Worm (Caenorhabditis elegans): ENCODE measurements around the gene T11G6.4.

DNA sequence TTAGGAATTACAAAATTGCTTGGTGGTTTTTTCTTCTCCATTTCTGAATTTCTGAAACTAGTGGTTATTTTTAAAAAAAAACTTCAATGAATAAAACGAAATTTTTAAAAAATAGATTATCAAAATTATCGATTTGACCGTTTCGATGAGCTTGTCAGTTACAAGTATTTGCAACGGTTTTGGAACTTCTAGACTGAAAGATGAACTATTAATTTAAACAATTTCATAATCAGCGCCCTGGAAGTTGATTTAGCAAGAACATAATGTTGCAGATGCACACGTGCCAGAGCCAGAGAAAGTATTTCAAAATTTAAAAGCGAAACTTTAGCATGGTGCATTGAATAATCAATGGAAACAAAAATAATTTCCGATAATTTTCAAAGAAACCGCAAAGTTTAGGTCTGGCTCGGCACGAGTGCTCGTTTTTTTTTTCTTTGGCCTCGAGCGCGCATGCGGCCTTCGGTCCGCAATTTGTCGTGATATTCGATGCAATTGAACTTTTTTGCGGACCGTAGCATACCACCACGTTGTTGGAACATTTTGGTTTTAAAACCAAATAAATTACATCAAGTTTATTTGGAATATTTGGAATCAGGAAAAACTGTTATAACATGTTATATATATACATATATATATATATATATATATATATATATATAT, 8.9 kb downstream of the T11G6.4 start, which contains the start of gene T11G6.5:
- TF ChIP-seq tab-1 (GFP tag; IDR thresholded peaks at IDR 0.05) = no peak
- TF ChIP-seq cog-1 (tag; optimal IDR thresholded peaks at IDR 0.05) = no peak
- no peak for TF ChIP-seq med-1 (GFP tag; optimal IDR thresholded peaks at IDR 0.05; ENCODE audit: insufficient read depth)
- no peak for TF ChIP-seq klf-2 (GFP tag; conservative IDR thresholded peaks at IDR 0.05)
- TF ChIP-seq T22C8.4 (GFP tag; IDR thresholded peaks at IDR 0.05) = no peak
- no peak for TF ChIP-seq ztf-29 (GFP tag; IDR thresholded peaks at IDR 0.05)
- no peak for TF ChIP-seq flt-1 (GFP tag; IDR thresholded peaks at IDR 0.05)

All from whole organism, midembryonic.